Worm (Caenorhabditis elegans): ENCODE results near the gene fbxa-208.

DNA sequence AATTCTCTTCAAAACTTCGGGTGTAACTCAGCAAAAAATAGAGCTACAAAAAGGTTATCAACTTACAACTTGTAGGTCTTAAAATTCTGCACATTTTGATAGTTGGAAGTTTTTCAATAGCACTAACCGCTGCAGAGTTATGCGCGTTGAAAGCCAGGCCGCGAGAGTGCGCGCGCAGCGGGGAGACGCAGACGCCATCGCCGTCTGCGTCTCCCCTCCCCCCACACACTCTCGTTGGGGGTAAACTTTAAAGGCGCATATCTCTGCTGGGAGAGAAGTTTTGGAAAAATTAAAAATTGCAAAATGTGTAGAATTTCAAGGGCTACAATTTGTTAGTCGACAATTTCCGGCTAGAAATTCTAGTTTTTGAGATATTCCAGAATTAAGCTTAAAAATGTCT is 27.1 kb upstream of the fbxa-208 start:
- TF ChIP-seq ces-1 (GFP tag; optimal IDR thresholded peaks at IDR 0.05): no peak
- TF ChIP-seq pha-4 (tag; optimal IDR thresholded peaks at IDR 0.05): no peak
- TF ChIP-seq lin-13 (tag; optimal IDR thresholded peaks at IDR 0.05): no peak
- no peak for TF ChIP-seq ztf-11 (tag; optimal IDR thresholded peaks at IDR 0.05)
- TF ChIP-seq snpc-4 (tag; optimal IDR thresholded peaks at IDR 0.05): no peak
- no peak for TF ChIP-seq nhr-237 (tag; optimal IDR thresholded peaks at IDR 0.05)
- no peak for TF ChIP-seq lsy-2 (tag; optimal IDR thresholded peaks at IDR 0.05)
